Fruit fly (Drosophila melanogaster): ENCODE results near the gene by.

Gene by

dm6 chr3R:9573812-9574587, 41.2 kb upstream of the by start, which contains the start of gene CG9399 (continued):
- TF ChIP-seq CG10274 (GFP tag; optimal IDR thresholded peaks at IDR 0.05) = peak; percentile 82
- TF ChIP-seq sc (optimal IDR thresholded peaks at IDR 0.05) = no peak
- TF ChIP-seq sc (GFP tag; optimal IDR thresholded peaks at IDR 0.05) = peak; percentile 95
- TF ChIP-seq tna (GFP tag; IDR thresholded peaks at IDR 0.05; ENCODE audit: partially characterized antibody) = no peak
- TF ChIP-seq H2.0 (GFP tag; IDR thresholded peaks at IDR 0.05) = peak; percentile 98
- TF ChIP-seq dimm (GFP tag; IDR thresholded peaks at IDR 0.05) = peak; percentile 97
- TF ChIP-seq CG1792 (GFP tag; optimal IDR thresholded peaks at IDR 0.05) = peak; percentile 84
- peak; percentile 84 for TF ChIP-seq disco-r (GFP tag; optimal IDR thresholded peaks at IDR 0.05)
- peak; percentile 99 for TF ChIP-seq ci (GFP tag; IDR thresholded peaks at IDR 0.05)
- peak; percentile 93 for TF ChIP-seq pho (GFP tag; optimal IDR thresholded peaks at IDR 0.05)
- peak; percentile 42; the same call in 1 of the 3 replicates for TF ChIP-seq CG6791 (GFP tag; IDR thresholded peaks at IDR 0.05; ENCODE audit: partially characterized antibody)
- TF ChIP-seq pita (GFP tag; optimal IDR thresholded peaks at IDR 0.05) = peak; percentile 55
- peak; percentile 41 to 83 for TF ChIP-seq crp (GFP tag; optimal IDR thresholded peaks at IDR 0.05)
- TF ChIP-seq CG43689 (GFP tag; IDR thresholded peaks at IDR 0.05) = peak; percentile 97
- peak; percentile 98 for TF ChIP-seq ranshi (GFP tag; IDR thresholded peaks at IDR 0.05)
- peak; percentile 94 for TF ChIP-seq salm (tag; optimal IDR thresholded peaks at IDR 0.05)
- peak; percentile 55 for TF ChIP-seq CG14965 (GFP tag; optimal IDR thresholded peaks at IDR 0.05; ENCODE audit: borderline replicate concordance)
- TF ChIP-seq ken (GFP tag; IDR thresholded peaks at IDR 0.05) = peak; percentile 99
- peak; percentile 49 for TF ChIP-seq Scr (GFP tag; IDR thresholded peaks at IDR 0.05; ENCODE audit: partially characterized antibody)
- peak; percentile 79 for TF ChIP-seq TFAM (GFP tag; optimal IDR thresholded peaks at IDR 0.05)
- TF ChIP-seq CG4707 (GFP tag; optimal IDR thresholded peaks at IDR 0.05) = peak; percentile 86
- TF ChIP-seq Poxn (GFP tag; IDR thresholded peaks at IDR 0.05) = peak; percentile 91
- TF ChIP-seq CG3407 (GFP tag; optimal IDR thresholded peaks at IDR 0.05) = peak; percentile 97
- peak; percentile 74 for TF ChIP-seq CG3995 (GFP tag; optimal IDR thresholded peaks at IDR 0.05)
- peak; percentile 72 for TF ChIP-seq ac (GFP tag; optimal IDR thresholded peaks at IDR 0.05)
- peak; percentile 98 for TF ChIP-seq Gug (GFP tag; IDR thresholded peaks at IDR 0.05)
- peak; percentile 95 for TF ChIP-seq lbe (GFP tag; optimal IDR thresholded peaks at IDR 0.05)
- TF ChIP-seq lmd (GFP tag; IDR thresholded peaks at IDR 0.05) = peak; percentile 97
- peak; percentile 97 for TF ChIP-seq CG17361 (GFP tag; IDR thresholded peaks at IDR 0.05)
- TF ChIP-seq CG9817 (tag; optimal IDR thresholded peaks at IDR 0.05) = peak; percentile 94
- TF ChIP-seq ERR (GFP tag; optimal IDR thresholded peaks at IDR 0.05) = peak; percentile 82
- TF ChIP-seq MTF-1 (GFP tag; optimal IDR thresholded peaks at IDR 0.05; ENCODE audit: borderline replicate concordance) = peak; percentile 88
- TF ChIP-seq gcm2 (GFP tag; optimal IDR thresholded peaks at IDR 0.05) = peak; percentile 96
- peak; percentile 93 for TF ChIP-seq CG18764 (GFP tag; optimal IDR thresholded peaks at IDR 0.05)
- TF ChIP-seq Vsx1 (GFP tag; optimal IDR thresholded peaks at IDR 0.05) = peak; percentile 94
- TF ChIP-seq nau (GFP tag; optimal IDR thresholded peaks at IDR 0.05) = peak; percentile 93
- peak; percentile 97 for TF ChIP-seq oc (tag; optimal IDR thresholded peaks at IDR 0.05)
- peak; percentile 97 for TF ChIP-seq dmrt11E (tag; optimal IDR thresholded peaks at IDR 0.05)
- peak; percentile 91 for TF ChIP-seq Taf1 (GFP tag; IDR thresholded peaks at IDR 0.05)
- peak; percentile 91 for TF ChIP-seq CG31388 (GFP tag; optimal IDR thresholded peaks at IDR 0.05)
- peak; percentile 94 for TF ChIP-seq gsb (GFP tag; IDR thresholded peaks at IDR 0.05)
- peak; percentile 95 for TF ChIP-seq CG1233 (GFP tag; optimal IDR thresholded peaks at IDR 0.05)
- peak; percentile 97 for TF ChIP-seq CG13424 (tag; optimal IDR thresholded peaks at IDR 0.05)
- no peak for TF ChIP-seq yki (optimal IDR thresholded peaks at IDR 0.05)
- peak; percentile 95 for TF ChIP-seq cas (GFP tag; IDR thresholded peaks at IDR 0.05)
- TF ChIP-seq CG16863 (GFP tag; optimal IDR thresholded peaks at IDR 0.05) = peak; percentile 93
- TF ChIP-seq fu2 (GFP tag; optimal IDR thresholded peaks at IDR 0.05) = peak; percentile 92
- peak; percentile 92 for TF ChIP-seq CG7987 (GFP tag; optimal IDR thresholded peaks at IDR 0.05)
- peak; percentile 94 for TF ChIP-seq CG9609 (GFP tag; optimal IDR thresholded peaks at IDR 0.05)
